Worm (Caenorhabditis elegans) whole organism, midembryonic: ENCODE results near the gene gcy-3.

Experiments used
- T22C8.4 ChIP-seq: fragments of 200-800 bp; sonication (Bioruptor generic); IDR thresholded peaks from 2 replicates; pipeline ENCODE4 v1.3.6; 2022; ENCODE audit warnings: missing genetic modification characterization, missing compliant biosample characterization
- cog-1 ChIP-seq: sonication (generic microtip); optimal IDR thresholded peaks from 2 replicates; lab custom pipeline; 2016; ENCODE audit warnings: missing genetic modification characterization, missing compliant biosample characterization
- flt-1 ChIP-seq: fragments of 200-800 bp; sonication (Bioruptor generic); IDR thresholded peaks from 2 replicates; pipeline ENCODE4 v1.3.6; 2022; ENCODE audit warnings: missing genetic modification characterization, missing compliant biosample characterization
- klf-2 ChIP-seq: fragments of 200-800 bp; sonication (Bioruptor generic); conservative IDR thresholded peaks from 2 replicates; pipeline ENCODE4 v1.3.6; 2022; ENCODE audit warnings: missing genetic modification reagents, missing genetic modification characterization, missing compliant biosample characterization
- med-1 ChIP-seq: sonication (generic microtip); optimal IDR thresholded peaks from 2 replicates; lab custom pipeline; 2017; ENCODE audit warnings: missing genetic modification characterization, mild to moderate bottlenecking, missing compliant biosample characterization, antibody characterized with exemption, missing genetic modification reagents; ENCODE audit not compliant: insufficient read depth
- ref-1 ChIP-seq: fragments of 200-800 bp; sonication (Bioruptor generic); conservative IDR thresholded peaks from 2 replicates; pipeline ENCODE4 v1.3.6; 2022; ENCODE audit warnings: missing genetic modification reagents, missing genetic modification characterization, missing compliant biosample characterization
- tab-1 ChIP-seq: fragments of 200-800 bp; sonication (Bioruptor generic); IDR thresholded peaks from 2 replicates; pipeline ENCODE4 v1.3.6; 2022; ENCODE audit warnings: missing genetic modification characterization, missing compliant biosample characterization
- ztf-23 ChIP-seq: fragments of 200-800 bp; sonication (Bioruptor generic); IDR thresholded peaks from 2 replicates; pipeline ENCODE4 v1.3.6; 2022; ENCODE audit warnings: missing genetic modification reagents, missing genetic modification characterization, missing compliant biosample characterization
- ztf-29 ChIP-seq: fragments of 200-800 bp; sonication (Bioruptor generic); IDR thresholded peaks from 2 replicates; pipeline ENCODE4 v1.3.6; 2022; ENCODE audit warnings: missing genetic modification reagents, missing genetic modification characterization, missing compliant biosample characterization

Gene gcy-3

ce11 chrII:9532011-9532410, 24.9 kb upstream of the gcy-3 start, which contains the start of gene sra-9:
Gene sra-9, plus strand, starts transcription at chrII:9532311.
- TF ChIP-seq klf-2 (GFP tag; lab: Robert Waterston, UW) (no peak), T22C8.4 (GFP tag; lab: Robert Waterston, UW) (no peak), ztf-29 (GFP tag; lab: Robert Waterston, UW) (no peak), tab-1 (GFP tag; lab: Robert Waterston, UW) (no peak), med-1 (GFP tag; lab: Kevin White, UChicago) (no peak), ztf-23 (GFP tag; lab: Robert Waterston, UW) (no peak), cog-1 (tag; lab: Kevin White, UChicago) (no peak), flt-1 (GFP tag; lab: Robert Waterston, UW) (no peak), ref-1 (GFP tag; lab: Robert Waterston, UW) (no peak)

DNA sequence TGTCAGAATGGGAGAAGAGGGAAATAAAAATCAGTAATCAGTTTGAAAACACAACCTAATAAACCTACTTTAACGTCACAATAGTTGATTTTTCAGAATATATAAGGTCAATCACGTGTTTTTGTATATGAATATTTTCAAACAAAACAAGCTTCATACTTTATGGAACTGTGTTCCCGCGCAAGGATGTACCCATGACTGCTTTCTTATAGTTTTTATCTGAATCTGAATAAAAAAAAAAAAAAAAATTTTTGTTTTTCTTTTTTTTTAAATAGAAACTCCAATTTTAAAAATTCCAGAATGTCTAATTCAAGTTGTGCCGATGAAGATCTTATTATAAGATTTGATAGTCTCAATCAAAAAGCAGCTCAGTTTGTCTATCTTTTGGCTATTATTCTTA, 21.4 kb upstream of the gcy-3 start, which contains the start of gene sra-2:
sra-2 (plus strand) TSS at position 301 of the 400 bp plus-strand sequence.
- no peak for TF ChIP-seq flt-1 (GFP tag; lab: Robert Waterston, UW)
- TF ChIP-seq ref-1 (GFP tag; lab: Robert Waterston, UW) = no peak
- no peak for TF ChIP-seq T22C8.4 (GFP tag; lab: Robert Waterston, UW)
- TF ChIP-seq tab-1 (GFP tag; lab: Robert Waterston, UW) = no peak
- no peak for TF ChIP-seq klf-2 (GFP tag; lab: Robert Waterston, UW)
- TF ChIP-seq med-1 (GFP tag; lab: Kevin White, UChicago) = no peak
- no peak for TF ChIP-seq ztf-29 (GFP tag; lab: Robert Waterston, UW)
- no peak for TF ChIP-seq cog-1 (tag; lab: Kevin White, UChicago)
- no peak for TF ChIP-seq ztf-23 (GFP tag; lab: Robert Waterston, UW)

DNA sequence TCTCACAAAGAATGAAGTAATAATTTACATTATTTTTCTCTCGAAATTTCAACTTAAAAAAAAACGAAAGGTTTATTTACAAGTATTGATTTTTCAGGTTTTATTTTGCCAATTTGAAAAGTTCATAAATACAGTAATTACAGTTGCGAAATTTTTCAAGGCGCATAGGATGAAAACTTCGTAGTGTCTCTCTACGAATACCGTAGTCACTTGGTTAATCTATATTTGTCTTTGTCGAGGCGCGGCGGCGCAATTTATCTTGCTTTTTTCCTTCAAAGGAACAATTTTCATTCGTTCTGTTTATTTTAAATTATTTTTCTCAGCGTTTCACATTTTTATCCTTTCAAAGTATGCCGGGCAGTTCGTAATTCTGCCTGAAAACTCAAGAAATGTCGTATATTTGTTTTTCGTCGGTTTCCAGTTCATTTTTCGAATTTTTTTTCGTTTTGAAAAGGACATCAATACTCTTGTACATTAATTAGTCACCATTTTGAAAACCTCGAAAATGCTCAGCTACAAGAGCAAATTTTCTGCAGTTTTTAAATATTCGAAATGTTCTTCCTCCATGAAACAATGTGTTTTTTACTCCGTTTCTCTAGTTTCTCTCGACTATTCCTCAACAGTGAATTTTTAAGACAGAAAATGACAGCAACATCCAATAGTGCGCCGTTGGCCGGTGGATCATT, 16.6 kb upstream of the gcy-3 start, which contains the start of gene mex-6:
mex-6 (plus strand) TSS at position 636 of the 686 bp plus-strand sequence.
- TF ChIP-seq cog-1 (tag; lab: Kevin White, UChicago) (no peak), T22C8.4 (GFP tag; lab: Robert Waterston, UW) (no peak), ztf-23 (GFP tag; lab: Robert Waterston, UW) (no peak), tab-1 (GFP tag; lab: Robert Waterston, UW) (no peak), flt-1 (GFP tag; lab: Robert Waterston, UW) (no peak), med-1 (GFP tag; lab: Kevin White, UChicago) (no peak), ref-1 (GFP tag; lab: Robert Waterston, UW) (no peak), ztf-29 (GFP tag; lab: Robert Waterston, UW) (no peak)

- no peak for TF ChIP-seq tab-1 (GFP tag; lab: Robert Waterston, UW)
- TF ChIP-seq flt-1 (GFP tag; lab: Robert Waterston, UW) = no peak
- no peak for TF ChIP-seq med-1 (GFP tag; lab: Kevin White, UChicago)
Measured at ce11 chrII:9522986-9523385, 15.9 kb upstream of the gcy-3 start, which contains the start of gene AH6.17. Gene AH6.17, plus strand, starts transcription at chrII:9523170.

DNA sequence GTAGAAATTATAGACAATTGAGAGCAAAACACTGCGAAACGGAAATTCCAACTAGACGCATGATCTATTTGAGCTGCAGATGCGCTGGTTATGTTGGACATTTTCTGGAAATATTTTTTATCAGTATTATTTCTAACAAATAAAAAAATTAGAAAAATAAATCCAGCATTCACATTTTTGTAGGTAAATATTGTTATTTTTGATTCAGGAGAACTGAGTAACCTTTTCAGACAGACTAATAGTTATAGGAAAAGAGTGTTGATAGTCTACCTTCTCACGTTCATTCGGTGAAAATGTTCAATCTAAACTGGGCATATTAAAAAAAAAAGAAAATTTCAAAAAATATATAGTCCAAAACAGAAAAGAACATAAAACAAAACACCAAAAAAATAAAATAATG, 14.5 kb upstream of the gcy-3 start, which contains the start of gene sra-1:
sra-1 (minus strand) TSS at position 101 of the 400 bp plus-strand sequence.
- TF ChIP-seq flt-1 (GFP tag; lab: Robert Waterston, UW) (no peak), klf-2 (GFP tag; lab: Robert Waterston, UW) (no peak), ztf-29 (GFP tag; lab: Robert Waterston, UW) (no peak), ztf-23 (GFP tag; lab: Robert Waterston, UW) (no peak), med-1 (GFP tag; lab: Kevin White, UChicago) (no peak), ref-1 (GFP tag; lab: Robert Waterston, UW) (no peak), cog-1 (tag; lab: Kevin White, UChicago) (no peak), tab-1 (GFP tag; lab: Robert Waterston, UW) (no peak), T22C8.4 (GFP tag; lab: Robert Waterston, UW) (no peak)

ce11 chrII:9518781-9519180, 11.7 kb upstream of the gcy-3 start, which contains the start of the genes sfxn-1.1 and AH6.3:
Gene sfxn-1.1, minus strand, starts transcription at chrII:9518881.
Gene AH6.3, plus strand, starts transcription at chrII:9519055.
- no peak for TF ChIP-seq ztf-29 (GFP tag; lab: Robert Waterston, UW)
- no peak for TF ChIP-seq cog-1 (tag; lab: Kevin White, UChicago)
- TF ChIP-seq T22C8.4 (GFP tag; lab: Robert Waterston, UW) = no peak
- TF ChIP-seq ref-1 (GFP tag; lab: Robert Waterston, UW) = no peak
- no peak for TF ChIP-seq med-1 (GFP tag; lab: Kevin White, UChicago)
- no peak for TF ChIP-seq klf-2 (GFP tag; lab: Robert Waterston, UW)
- TF ChIP-seq ztf-23 (GFP tag; lab: Robert Waterston, UW) = no peak
- no peak for TF ChIP-seq tab-1 (GFP tag; lab: Robert Waterston, UW)
- no peak for TF ChIP-seq flt-1 (GFP tag; lab: Robert Waterston, UW)

- TF ChIP-seq T22C8.4 (GFP tag; lab: Robert Waterston, UW) (no peak), ztf-29 (GFP tag; lab: Robert Waterston, UW) (no peak), ref-1 (GFP tag; lab: Robert Waterston, UW) (no peak), med-1 (GFP tag; lab: Kevin White, UChicago) (no peak), ztf-23 (GFP tag; lab: Robert Waterston, UW) (no peak), klf-2 (GFP tag; lab: Robert Waterston, UW) (no peak), tab-1 (GFP tag; lab: Robert Waterston, UW) (no peak), cog-1 (tag; lab: Kevin White, UChicago) (no peak), flt-1 (GFP tag; lab: Robert Waterston, UW) (no peak)
Measured at ce11 chrII:9516836-9517235, 9.8 kb upstream of the gcy-3 start, which contains the start of gene gcy-1. Gene gcy-1, minus strand, starts transcription at chrII:9516936.

DNA sequence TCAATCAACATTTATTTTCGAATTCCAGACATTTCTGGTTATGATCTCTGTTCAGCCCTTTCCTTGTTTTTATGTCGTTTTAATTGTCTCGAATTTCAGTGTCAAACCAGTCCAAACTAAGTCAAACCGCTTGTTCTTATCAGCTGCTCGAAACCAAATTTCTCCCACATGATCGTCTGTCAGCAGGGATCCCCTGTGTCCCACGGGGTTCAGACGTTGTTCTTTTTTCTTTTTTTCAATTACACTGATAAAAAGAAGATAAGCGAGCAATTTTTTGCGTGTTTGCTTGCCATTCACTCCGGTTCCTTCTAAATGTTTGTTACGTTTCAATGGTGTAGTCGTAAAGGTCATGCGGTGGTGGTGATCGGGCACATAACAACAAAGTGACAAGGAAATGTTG, 5.1 kb downstream of the gcy-3 start:
- TF ChIP-seq ref-1 (GFP tag; lab: Robert Waterston, UW) (no peak), tab-1 (GFP tag; lab: Robert Waterston, UW) (no peak), cog-1 (tag; lab: Kevin White, UChicago) (no peak), ztf-29 (GFP tag; lab: Robert Waterston, UW) (no peak), flt-1 (GFP tag; lab: Robert Waterston, UW) (no peak), klf-2 (GFP tag; lab: Robert Waterston, UW) (no peak), T22C8.4 (GFP tag; lab: Robert Waterston, UW) (no peak), med-1 (GFP tag; lab: Kevin White, UChicago) (no peak), ztf-23 (GFP tag; lab: Robert Waterston, UW) (no peak)
